Worm (Caenorhabditis elegans): ENCODE results near the gene C01G10.4.

The C01G10.4 gene

ce11 chrV:15085335-15085800 is 4.2 kb upstream of the C01G10.4 start, which contains the start of the genes ahsa-1 and C01G10.7 (continued):
- TF ChIP-seq fkh-10 (GFP tag; optimal IDR thresholded peaks at IDR 0.05) (peak; percentile 80), ceh-28 (tag; optimal IDR thresholded peaks at IDR 0.05) (no peak), hif-1 (tag; optimal IDR thresholded peaks at IDR 0.05) (peak; percentile 60 to 98), egl-27 (tag; optimal IDR thresholded peaks at IDR 0.05) (no peak), fos-1 (tag; optimal IDR thresholded peaks at IDR 0.05) (no peak), unc-130 (GFP tag; optimal IDR thresholded peaks at IDR 0.05) (peak; percentile 98), Y75B8A.6 (GFP tag; IDR thresholded peaks at IDR 0.05) (no peak), nhr-42 (GFP tag; IDR thresholded peaks at IDR 0.05) (peak; percentile 46; the same call in 1 of the 2 replicates), mes-2 (tag; optimal IDR thresholded peaks at IDR 0.05; ENCODE audit: poor library complexity, severe bottlenecking) (peak; percentile 99), ama-1 (optimal IDR thresholded peaks at IDR 0.05) (no peak), egl-43 (GFP tag; IDR thresholded peaks at IDR 0.05) (no peak), F26F4.8 (GFP tag; conservative IDR thresholded peaks at IDR 0.05) (no peak), lsy-2 (tag; optimal IDR thresholded peaks at IDR 0.05) (peak; percentile 64 to 94), daf-12 (tag; optimal IDR thresholded peaks at IDR 0.05) (no peak), set-16 (GFP tag; IDR thresholded peaks at IDR 0.05) (no peak), lir-3 (tag; optimal IDR thresholded peaks at IDR 0.05) (no peak), nhr-102 (tag; optimal IDR thresholded peaks at IDR 0.05) (no peak), lin-39 (tag; optimal IDR thresholded peaks at IDR 0.05) (no peak), Y105C5A.15 (GFP tag; IDR thresholded peaks at IDR 0.05) (no peak), zip-11 (GFP tag; IDR thresholded peaks at IDR 0.05) (no peak), rbr-2 (tag; optimal IDR thresholded peaks at IDR 0.05) (peak; percentile 87), arid-1 (GFP tag; conservative IDR thresholded peaks at IDR 0.05) (0 out of 2 replicates have a peak, but pooled peaks have one; percentile 46), lin-29 (GFP tag; IDR thresholded peaks at IDR 0.05) (no peak), pqm-1 (tag; optimal IDR thresholded peaks at IDR 0.05) (peak; percentile 72), F49E8.2 (tag; optimal IDR thresholded peaks at IDR 0.05; ENCODE audit: borderline replicate concordance) (peak; percentile 56), D1046.2 (GFP tag; IDR thresholded peaks at IDR 0.05) (no peak), dmd-8 (GFP tag; IDR thresholded peaks at IDR 0.05) (no peak), Y5F2A.4 (GFP tag; optimal IDR thresholded peaks at IDR 0.05) (no peak), ZK337.2 (GFP tag; IDR thresholded peaks at IDR 0.05) (peak; percentile 91), ceh-82 (tag; optimal IDR thresholded peaks at IDR 0.05) (no peak), nhr-48 (tag; optimal IDR thresholded peaks at IDR 0.05) (no peak), spr-3 (GFP tag; optimal IDR thresholded peaks at IDR 0.05) (no peak), F10B5.3 (tag; optimal IDR thresholded peaks at IDR 0.05) (no peak), mxl-2 (GFP tag; conservative IDR thresholded peaks at IDR 0.05) (no peak), spr-1 (tag; optimal IDR thresholded peaks at IDR 0.05) (peak; percentile 46), nhr-77 (tag; optimal IDR thresholded peaks at IDR 0.05) (peak; percentile 88), dpl-1 (GFP tag; optimal IDR thresholded peaks at IDR 0.05) (peak; percentile 84), nhr-25 (tag; optimal IDR thresholded peaks at IDR 0.05; ENCODE audit: borderline replicate concordance, insufficient read depth) (no peak), hlh-30 (tag; optimal IDR thresholded peaks at IDR 0.05; ENCODE audit: insufficient read depth) (no peak), cey-2 (tag; optimal IDR thresholded peaks at IDR 0.05; ENCODE audit: borderline replicate concordance, insufficient read depth) (no peak), nhr-28 (tag; optimal IDR thresholded peaks at IDR 0.05) (peak; percentile 64), mdt-29 (GFP tag; IDR thresholded peaks at IDR 0.05) (peak; percentile 52; the same call in 1 of the 2 replicates), tag-97 (GFP tag; IDR thresholded peaks at IDR 0.05) (0 out of 2 replicates have a peak, but pooled peaks have one; percentile 12), saeg-2 (GFP tag; IDR thresholded peaks at IDR 0.05) (no peak), sdz-12 (GFP tag; optimal IDR thresholded peaks at IDR 0.05) (no peak), mxl-3 (GFP tag; optimal IDR thresholded peaks at IDR 0.05) (peak; percentile 19), mdl-1 (tag; optimal IDR thresholded peaks at IDR 0.05) (peak in 1 of 2 experiments; percentile 13), jun-1 (tag; optimal IDR thresholded peaks at IDR 0.05) (no peak), aha-1 (tag) (peak; percentile 98), madf-9 (GFP tag; conservative IDR thresholded peaks at IDR 0.05) (peak; percentile 75)
